Fruit fly (Drosophila melanogaster) whole organism, embryonic: ENCODE data around the gene mTor.
A peak's percentile ranks its signal among the peaks of the same experiment; 100 is the strongest.

Source experiments
- Abd-B ChIP-seq: fragments of 200-800 bp; sonication (Bioruptor generic); optimal IDR thresholded peaks from 2 replicates; lab custom pipeline; 2018; ENCODE audit warnings: missing biosample characterization, mild to moderate bottlenecking, missing genetic modification characterization, moderate library complexity
- Adf1 ChIP-seq: fragments of 200-800 bp; sonication (Bioruptor generic); IDR thresholded peaks from 2 replicates; pipeline ENCODE4 v1.3.6; 2022; ENCODE audit warnings: missing biosample characterization, missing genetic modification characterization
- CG1024 ChIP-seq: fragments of 200-800 bp; sonication (Bioruptor generic); IDR thresholded peaks from 2 replicates; pipeline ENCODE4 v1.3.6; 2022; ENCODE audit warnings: missing biosample characterization, missing genetic modification characterization
- CG10959 ChIP-seq: fragments of 200-800 bp; sonication (Bioruptor generic); IDR thresholded peaks from 2 replicates; pipeline ENCODE4 v1.3.6; 2022; ENCODE audit warnings: missing biosample characterization, missing genetic modification characterization
- CG12155 ChIP-seq: fragments of 200-800 bp; sonication (Bioruptor generic); optimal IDR thresholded peaks from 3 replicates; lab custom pipeline; 2016; ENCODE audit warnings: missing biosample characterization, missing genetic modification characterization
- CG13775 ChIP-seq: fragments of 200-800 bp; sonication (Bioruptor generic); optimal IDR thresholded peaks from 3 replicates; lab custom pipeline; 2017; ENCODE audit warnings: missing biosample characterization, mild to moderate bottlenecking, missing genetic modification characterization
- CG14965 ChIP-seq: fragments of 200-800 bp; sonication (Bioruptor generic); optimal IDR thresholded peaks from 2 replicates; lab custom pipeline; 2016; ENCODE audit warnings: missing biosample characterization, missing genetic modification characterization, borderline replicate concordance
- CG17359 ChIP-seq: fragments of 200-800 bp; sonication (Bioruptor generic); optimal IDR thresholded peaks from 3 replicates; lab custom pipeline; 2018; ENCODE audit warnings: missing biosample characterization, mild to moderate bottlenecking, missing genetic modification characterization, moderate library complexity
- CG17361 ChIP-seq: fragments of 200-800 bp; sonication (Bioruptor generic); IDR thresholded peaks from 3 replicates; pipeline ENCODE4 v1.3.6; 2022; ENCODE audit warnings: missing biosample characterization, missing genetic modification characterization
- CG17912 ChIP-seq: fragments of 200-800 bp; sonication (Bioruptor generic); optimal IDR thresholded peaks from 2 replicates; lab custom pipeline; 2018; ENCODE audit warnings: missing biosample characterization, mild to moderate bottlenecking, missing genetic modification characterization
- CG18476 ChIP-seq: fragments of 200-800 bp; sonication (Bioruptor generic); optimal IDR thresholded peaks from 2 replicates; lab custom pipeline; 2016; ENCODE audit warnings: missing biosample characterization, mild to moderate bottlenecking, missing genetic modification characterization
- CG31365 ChIP-seq: fragments of 200-800 bp; sonication (Bioruptor generic); optimal IDR thresholded peaks from 2 replicates; lab custom pipeline; 2018; ENCODE audit warnings: missing biosample characterization, mild to moderate bottlenecking, missing genetic modification characterization
- CG32532 ChIP-seq: fragments of 200-800 bp; sonication (Bioruptor generic); IDR thresholded peaks from 2 replicates; pipeline ENCODE4 v1.3.6; 2022; ENCODE audit warnings: missing biosample characterization, missing genetic modification characterization
- CG4328 ChIP-seq: fragments of 200-800 bp; sonication (Bioruptor generic); optimal IDR thresholded peaks from 3 replicates; lab custom pipeline; 2017; ENCODE audit warnings: missing biosample characterization, missing genetic modification reagents, missing genetic modification characterization
- CG43689 ChIP-seq: fragments of 200-800 bp; sonication (Bioruptor generic); IDR thresholded peaks from 2 replicates; pipeline ENCODE4 v1.3.6; 2022; ENCODE audit warnings: missing biosample characterization, missing genetic modification characterization
- CG6272 ChIP-seq: fragments of 200-800 bp; sonication (Bioruptor generic); IDR thresholded peaks from 2 replicates; pipeline ENCODE4 v1.3.6; 2022; ENCODE audit warnings: missing biosample characterization, missing genetic modification characterization
- CG6683 ChIP-seq: fragments of 200-800 bp; sonication (Bioruptor generic); optimal IDR thresholded peaks from 2 replicates; lab custom pipeline; 2017; ENCODE audit warnings: missing biosample characterization, mild to moderate bottlenecking, missing genetic modification characterization, missing genetic modification reagents
- CG6813 ChIP-seq: fragments of 200-800 bp; sonication (Bioruptor generic); optimal IDR thresholded peaks from 2 replicates; lab custom pipeline; 2017; ENCODE audit warnings: missing biosample characterization, missing genetic modification characterization, mild to moderate bottlenecking, moderate library complexity, missing genetic modification reagents
- CG7839 ChIP-seq: fragments of 200-800 bp; sonication (Bioruptor generic); optimal IDR thresholded peaks from 3 replicates; lab custom pipeline; 2018; ENCODE audit warnings: missing biosample characterization, mild to moderate bottlenecking, missing genetic modification characterization, moderate library complexity
- CG8089 ChIP-seq: fragments of 200-800 bp; sonication (Bioruptor generic); optimal IDR thresholded peaks from 3 replicates; lab custom pipeline; 2016; ENCODE audit warnings: missing biosample characterization, missing genetic modification characterization
- CG9215 ChIP-seq: fragments of 200-800 bp; sonication (Bioruptor generic); IDR thresholded peaks from 2 replicates; pipeline ENCODE4 v1.3.6; 2022; ENCODE audit warnings: missing biosample characterization, missing genetic modification characterization
- CG9609 ChIP-seq: fragments of 200-800 bp; sonication (Bioruptor generic); optimal IDR thresholded peaks from 3 replicates; lab custom pipeline; 2016; ENCODE audit warnings: missing biosample characterization, missing genetic modification characterization
- D19B ChIP-seq: fragments of 200-800 bp; sonication (Bioruptor generic); optimal IDR thresholded peaks from 2 replicates; lab custom pipeline; 2017; ENCODE audit warnings: missing biosample characterization, mild to moderate bottlenecking, missing genetic modification characterization
- Doc3 ChIP-seq: fragments of 200-800 bp; sonication (Bioruptor generic); IDR thresholded peaks from 3 replicates; pipeline ENCODE4 v1.3.6; 2022; ENCODE audit warnings: missing biosample characterization, missing genetic modification characterization; ENCODE audit not compliant: partially characterized antibody
- ERR ChIP-seq: fragments of 200-800 bp; sonication (Bioruptor generic); optimal IDR thresholded peaks from 2 replicates; lab custom pipeline; 2016; ENCODE audit warnings: missing biosample characterization, missing genetic modification characterization
- Gsc ChIP-seq: fragments of 200-800 bp; sonication (Bioruptor generic); IDR thresholded peaks from 2 replicates; pipeline ENCODE4 v1.3.6; 2022; ENCODE audit warnings: missing biosample characterization, missing genetic modification characterization
- Gug ChIP-seq: fragments of 200-800 bp; sonication (Bioruptor generic); IDR thresholded peaks from 4 replicates; pipeline ENCODE4 v1.3.6; 2022; ENCODE audit warnings: missing biosample characterization, missing genetic modification characterization
- HmgD ChIP-seq: fragments of 200-800 bp; sonication (Bioruptor generic); optimal IDR thresholded peaks from 3 replicates; lab custom pipeline; 2016; ENCODE audit warnings: missing biosample characterization, missing genetic modification characterization
- Hr51 ChIP-seq, 2 experiments: fragments of 200-800 bp; sonication (Bioruptor generic); optimal IDR thresholded peaks; 2 replicates in 1 of 2; 3 replicates in 1 of 2; lab custom pipeline; 2016 to 2018; ENCODE audit warnings: missing biosample characterization in 2 of 2, missing genetic modification characterization in 2 of 2, mild to moderate bottlenecking in 1 of 2, moderate library complexity in 1 of 2
- Lpt ChIP-seq: fragments of >200 bp; optimal IDR thresholded peaks from 2 replicates; lab custom pipeline; 2018; ENCODE audit warnings: missing biosample characterization, missing genetic modification characterization
- Rfx ChIP-seq: fragments of 200-800 bp; sonication (Bioruptor generic); IDR thresholded peaks from 2 replicates; pipeline ENCODE4 v1.3.6; 2022; ENCODE audit warnings: missing biosample characterization, missing genetic modification characterization
- Rx ChIP-seq: fragments of 200-800 bp; sonication (Bioruptor generic); IDR thresholded peaks from 2 replicates; pipeline ENCODE4 v1.3.6; 2022; ENCODE audit warnings: missing biosample characterization, missing genetic modification characterization
- Six4 ChIP-seq: fragments of 200-800 bp; sonication (Bioruptor generic); optimal IDR thresholded peaks from 2 replicates; lab custom pipeline; 2016; ENCODE audit warnings: missing biosample characterization, missing genetic modification characterization
- ap ChIP-seq: fragments of 200-800 bp; sonication (Bioruptor generic); IDR thresholded peaks from 2 replicates; pipeline ENCODE4 v1.3.6; 2022; ENCODE audit warnings: missing biosample characterization, missing genetic modification characterization
- bigmax ChIP-seq: fragments of 200-800 bp; sonication (Bioruptor generic); optimal IDR thresholded peaks from 2 replicates; lab custom pipeline; 2018; ENCODE audit warnings: missing biosample characterization, mild to moderate bottlenecking, missing genetic modification characterization
- bsh ChIP-seq, 2 experiments: fragments of 200-800 bp; sonication (Bioruptor generic); optimal IDR thresholded peaks; 2 replicates each; lab custom pipeline; 2017 to 2018; ENCODE audit warnings: mild to moderate bottlenecking in 2 of 2, missing biosample characterization in 2 of 2, missing genetic modification characterization in 2 of 2, moderate library complexity in 1 of 2
- cad ChIP-seq: fragments of >200 bp; optimal IDR thresholded peaks from 2 replicates; lab custom pipeline; 2017; ENCODE audit warnings: missing biosample characterization, missing genetic modification characterization
- cas ChIP-seq: fragments of 200-800 bp; sonication (Bioruptor generic); IDR thresholded peaks from 2 replicates; pipeline ENCODE4 v1.3.6; 2022; ENCODE audit warnings: missing biosample characterization, missing genetic modification characterization
- da ChIP-seq: fragments of 200-800 bp; sonication (Bioruptor generic); optimal IDR thresholded peaks from 2 replicates; lab custom pipeline; 2016; ENCODE audit warnings: missing biosample characterization, missing genetic modification characterization
- dan ChIP-seq: fragments of 200-800 bp; sonication (Bioruptor generic); IDR thresholded peaks from 2 replicates; pipeline ENCODE4 v1.3.6; 2022; ENCODE audit warnings: missing biosample characterization, missing genetic modification characterization
- en ChIP-seq: fragments of 200-800 bp; sonication (Bioruptor generic); optimal IDR thresholded peaks from 2 replicates; lab custom pipeline; 2016; ENCODE audit warnings: missing biosample characterization, missing genetic modification characterization
- gcm2 ChIP-seq: fragments of 200-800 bp; sonication (Bioruptor generic); optimal IDR thresholded peaks from 2 replicates; lab custom pipeline; 2016; ENCODE audit warnings: missing biosample characterization, missing genetic modification characterization
- grau ChIP-seq: fragments of 200-800 bp; optimal IDR thresholded peaks from 3 replicates; lab custom pipeline; 2019; ENCODE audit warnings: missing biosample characterization, mild to moderate bottlenecking, missing genetic modification characterization, moderate library complexity
- h ChIP-seq: fragments of >200 bp; optimal IDR thresholded peaks from 2 replicates; lab custom pipeline; 2017
- jigr1 ChIP-seq: fragments of 200-800 bp; sonication (Bioruptor generic); IDR thresholded peaks from 3 replicates; pipeline ENCODE4 v1.3.6; 2022; ENCODE audit warnings: missing biosample characterization, missing genetic modification characterization
- onecut ChIP-seq: fragments of 200-800 bp; sonication (Bioruptor generic); IDR thresholded peaks from 2 replicates; pipeline ENCODE4 v1.3.6; 2022; ENCODE audit warnings: missing biosample characterization, missing genetic modification characterization
- prd ChIP-seq, 3 experiments: fragments of >200 bp in 2 of 3; fragments of 200-800 bp in 1 of 3; sonication (Bioruptor generic) in 1 of 3; optimal IDR thresholded peaks in 2 of 3; IDR thresholded peaks in 1 of 3; 2 replicates in 2 of 3; 3 replicates in 1 of 3; pipeline versions ENCODE4 v1.3.6 to Lab custom; 2017 to 2022; ENCODE audit warnings: missing biosample characterization in 1 of 3, missing genetic modification characterization in 1 of 3
- pzg ChIP-seq: fragments of 200-800 bp; sonication (Bioruptor generic); optimal IDR thresholded peaks from 3 replicates; lab custom pipeline; 2018; ENCODE audit warnings: missing biosample characterization, mild to moderate bottlenecking, missing genetic modification characterization, moderate library complexity
- ranshi ChIP-seq: fragments of 200-800 bp; sonication (Bioruptor generic); IDR thresholded peaks from 2 replicates; pipeline ENCODE4 v1.3.6; 2022; ENCODE audit warnings: missing biosample characterization, missing genetic modification characterization
- salm ChIP-seq: fragments of 200-800 bp; sonication (Bioruptor generic); optimal IDR thresholded peaks from 2 replicates; lab custom pipeline; 2018; ENCODE audit warnings: missing biosample characterization, mild to moderate bottlenecking, missing genetic modification characterization
- scrt ChIP-seq: fragments of 200-800 bp; sonication (Bioruptor generic); optimal IDR thresholded peaks from 2 replicates; lab custom pipeline; 2018; ENCODE audit warnings: missing biosample characterization, mild to moderate bottlenecking, missing genetic modification characterization, moderate library complexity
- trh ChIP-seq: fragments of 200-800 bp; sonication (Bioruptor generic); optimal IDR thresholded peaks from 2 replicates; lab custom pipeline; 2016; ENCODE audit warnings: missing biosample characterization, missing genetic modification characterization
- yki ChIP-seq: fragments of >200 bp; optimal IDR thresholded peaks from 3 replicates; lab custom pipeline; 2018

mTor gene

dm6 chr2L:12982107-12982506, 22.2 kb upstream of the mTor start (continued):
- TF ChIP-seq pzg (GFP tag; lab: Kevin White, UChicago): no peak
- no peak for TF ChIP-seq CG43689 (GFP tag; lab: Robert Waterston, UW)
- TF ChIP-seq Hr51 (GFP tag; optimal IDR thresholded peaks at IDR 0.05; lab: Kevin White, UChicago): peak in 1 of 2 experiments; percentile 21
- TF ChIP-seq scrt: no peak
- no peak for TF ChIP-seq CG12155 (GFP tag; lab: Kevin White, UChicago)
- TF ChIP-seq CG6683: no peak
- no peak for TF ChIP-seq dan (GFP tag; lab: Robert Waterston, UW)
- no peak for TF ChIP-seq CG13775 (GFP tag; lab: Kevin White, UChicago)
- no peak for TF ChIP-seq jigr1 (GFP tag; lab: Robert Waterston, UW)
- no peak for TF ChIP-seq Doc3
- TF ChIP-seq CG17912 (GFP tag; lab: Kevin White, UChicago): no peak
- no peak for TF ChIP-seq salm
- TF ChIP-seq CG8089 (GFP tag; lab: Kevin White, UChicago): no peak
- TF ChIP-seq CG31365 (tag; lab: Kevin White, UChicago): no peak
- no peak for TF ChIP-seq cas (GFP tag; lab: Robert Waterston, UW)
- no peak for TF ChIP-seq CG4328 (GFP tag; lab: Kevin White, UChicago)
- no peak for TF ChIP-seq Gug (GFP tag; lab: Robert Waterston, UW)
- TF ChIP-seq Six4 (GFP tag; lab: Kevin White, UChicago): no peak
- TF ChIP-seq Rfx (GFP tag; lab: Robert Waterston, UW): no peak
- TF ChIP-seq en (GFP tag; lab: Kevin White, UChicago): no peak
- TF ChIP-seq ERR (GFP tag; lab: Kevin White, UChicago): no peak
- no peak for TF ChIP-seq da (GFP tag; lab: Kevin White, UChicago)
- TF ChIP-seq CG17361 (GFP tag; lab: Robert Waterston, UW): no peak
- TF ChIP-seq CG17359 (tag; lab: Kevin White, UChicago): peak; percentile 12
- TF ChIP-seq HmgD: no peak
- TF ChIP-seq Lpt (GFP tag; lab: Kevin White, UChicago): no peak
- TF ChIP-seq CG14965: no peak
- no peak for TF ChIP-seq Abd-B (GFP tag; lab: Kevin White, UChicago)
- no peak for TF ChIP-seq onecut (GFP tag; lab: Robert Waterston, UW)
- TF ChIP-seq Gsc: no peak
- TF ChIP-seq CG7839 (tag; lab: Kevin White, UChicago): no peak
- no peak for TF ChIP-seq ap (GFP tag; lab: Robert Waterston, UW)
- TF ChIP-seq grau (tag; lab: Kevin White, UChicago): peak; percentile 23
- no peak for TF ChIP-seq yki
- TF ChIP-seq CG32532 (GFP tag; lab: Robert Waterston, UW): 0 out of 2 replicates have a peak, but pooled peaks have one; percentile 46
- no peak for TF ChIP-seq gcm2 (GFP tag; lab: Kevin White, UChicago)
- TF ChIP-seq trh: no peak
- no peak for TF ChIP-seq Adf1
- no peak for TF ChIP-seq h (lab: Kevin White, UChicago)
- no peak for TF ChIP-seq CG6813 (GFP tag; lab: Kevin White, UChicago)
- TF ChIP-seq CG18476: no peak
- TF ChIP-seq prd (optimal IDR thresholded peaks at IDR 0.05; lab: Kevin White, UChicago): no peak
- TF ChIP-seq prd (GFP tag; IDR thresholded peaks at IDR 0.05; lab: Robert Waterston, UW): peak; percentile 57
- TF ChIP-seq CG6272 (GFP tag; lab: Robert Waterston, UW): no peak
- TF ChIP-seq CG9215 (GFP tag; lab: Robert Waterston, UW): no peak
- no peak for TF ChIP-seq CG1024
- TF ChIP-seq D19B (GFP tag; lab: Kevin White, UChicago): no peak
- no peak for TF ChIP-seq CG9609 (GFP tag; lab: Kevin White, UChicago)
- TF ChIP-seq Rx (GFP tag; lab: Robert Waterston, UW): no peak
- TF ChIP-seq bigmax (GFP tag; lab: Kevin White, UChicago): no peak
- no peak for TF ChIP-seq CG10959 (GFP tag; lab: Robert Waterston, UW)
- no peak for TF ChIP-seq cad
- peak in 1 of 2 experiments; percentile 23 for TF ChIP-seq bsh (GFP tag; optimal IDR thresholded peaks at IDR 0.05; lab: Kevin White, UChicago)
- no peak for TF ChIP-seq ranshi (GFP tag; lab: Robert Waterston, UW)
